Fruit fly (Drosophila melanogaster) whole organism, embryonic: ENCODE data around the gene CG14818.
A peak's percentile ranks its signal among the peaks of the same experiment; 100 is the strongest.

ENCODE experiments used
- Atf6 ChIP-seq: fragments of 200-800 bp; sonication (Bioruptor generic); IDR thresholded peaks from 2 replicates; pipeline ENCODE4 v1.3.6; 2022; ENCODE audit warnings: missing biosample characterization, missing genetic modification characterization
- CG16863 ChIP-seq: fragments of 200-800 bp; sonication (Bioruptor generic); optimal IDR thresholded peaks from 3 replicates; lab custom pipeline; 2016; ENCODE audit warnings: missing biosample characterization, missing genetic modification characterization
- CG6272 ChIP-seq: fragments of 200-800 bp; sonication (Bioruptor generic); IDR thresholded peaks from 2 replicates; pipeline ENCODE4 v1.3.6; 2022; ENCODE audit warnings: missing biosample characterization, missing genetic modification characterization
- GATAe ChIP-seq: fragments of 200-800 bp; sonication (Bioruptor generic); conservative IDR thresholded peaks from 2 replicates; pipeline ENCODE4 v1.3.6; 2022; ENCODE audit warnings: missing biosample characterization, missing genetic modification characterization
- ewg ChIP-seq: fragments of 200-800 bp; sonication (Bioruptor generic); optimal IDR thresholded peaks from 3 replicates; lab custom pipeline; 2017; ENCODE audit warnings: mild to moderate bottlenecking, missing biosample characterization, missing genetic modification reagents, missing genetic modification characterization

CG14818 gene

dm6 chrX:1830396-1831218 is 49.0 kb downstream of the CG14818 start (continued):
- TF ChIP-seq GATAe (peak; percentile 81), Atf6 (GFP tag; lab: Robert Waterston, UW) (peak; percentile 94), ewg (GFP tag; lab: Kevin White, UChicago) (peak; percentile 92), CG16863 (GFP tag; lab: Kevin White, UChicago) (peak; percentile 93), CG6272 (GFP tag; lab: Robert Waterston, UW) (peak; percentile 95)
